Worm (Caenorhabditis elegans) whole organism, L1 larva: ENCODE measurements around the gene arrd-5.
A peak's percentile ranks its signal among the peaks of the same experiment; 100 is the strongest.

Source experiments
- C16A3.4 ChIP-seq: fragments of 150-350 bp; optimal IDR thresholded peaks from 2 replicates; lab custom pipeline; 2014; ENCODE audit warnings: missing biosample characterization, missing genetic modification characterization
- aha-1 ChIP-seq: fragments of 150-350 bp; optimal IDR thresholded peaks from 2 replicates; lab custom pipeline; 2014; ENCODE audit warnings: missing biosample characterization, missing genetic modification characterization
- blmp-1 ChIP-seq: fragments of 150-350 bp; optimal IDR thresholded peaks from 2 replicates; lab custom pipeline; 2014; ENCODE audit warnings: missing biosample characterization, missing genetic modification characterization
- ceh-88 ChIP-seq: fragments of 200-800 bp; sonication (Bioruptor generic); IDR thresholded peaks from 2 replicates; pipeline ENCODE4 v1.3.6; 2022; ENCODE audit warnings: missing genetic modification characterization, missing compliant biosample characterization
- dpl-1 ChIP-seq, 3 experiments: fragments of 150-350 bp in 2 of 3; sonication (generic microtip) in 1 of 3; optimal IDR thresholded peaks; 2 replicates each; lab custom pipeline; 2014 to 2017; ENCODE audit warnings: missing biosample characterization in 3 of 3, missing genetic modification characterization in 3 of 3, missing genetic modification reagents in 3 of 3
- efl-1 ChIP-seq, 4 experiments: fragments of 150-350 bp; optimal IDR thresholded peaks in 3 of 4; peaks in 1 of 4; 1 replicate in 1 of 4; 2 replicates in 3 of 4; lab custom pipeline; 2014; ENCODE audit warnings: missing biosample characterization in 2 of 4, missing genetic modification characterization in 2 of 4, missing genetic modification reagents in 2 of 4
- elt-2 ChIP-seq: sonication (generic microtip); optimal IDR thresholded peaks from 2 replicates; lab custom pipeline; 2016; ENCODE audit warnings: missing genetic modification characterization, mild to moderate bottlenecking, inconsistent platforms, missing compliant biosample characterization, missing genetic modification reagents
- elt-3 ChIP-seq, 6 experiments: fragments of 150-350 bp in 1 of 6; sonication (generic microtip); optimal IDR thresholded peaks; 2 replicates each; lab custom pipeline; 2017 to 2018; ENCODE audit warnings: missing biosample characterization in 6 of 6, missing genetic modification characterization in 6 of 6, inconsistent platforms in 1 of 6
- ets-5 ChIP-seq: fragments of 200-800 bp; sonication (Bioruptor generic); IDR thresholded peaks from 2 replicates; pipeline ENCODE4 v1.3.6; 2022; ENCODE audit warnings: missing genetic modification characterization, missing compliant biosample characterization
- fkh-8 ChIP-seq: sonication (generic microtip); optimal IDR thresholded peaks from 2 replicates; lab custom pipeline; 2016; ENCODE audit warnings: mild to moderate bottlenecking, missing genetic modification characterization, missing compliant biosample characterization
- hlh-4 ChIP-seq: sonication (generic microtip); optimal IDR thresholded peaks from 2 replicates; lab custom pipeline; 2016; ENCODE audit warnings: mild to moderate bottlenecking, missing genetic modification characterization, missing compliant biosample characterization
- lin-14 ChIP-seq: fragments of 200-800 bp; sonication (Bioruptor generic); optimal IDR thresholded peaks from 2 replicates; lab custom pipeline; 2018; ENCODE audit warnings: mild to moderate bottlenecking, missing genetic modification characterization, moderate library complexity, missing compliant biosample characterization
- lin-15B ChIP-seq: fragments of 150-350 bp; sonication (generic microtip); optimal IDR thresholded peaks from 3 replicates; lab custom pipeline; 2014; ENCODE audit warnings: missing biosample characterization, missing genetic modification characterization
- lin-35 ChIP-seq, 2 experiments: fragments of 150-350 bp; optimal IDR thresholded peaks; 2 replicates each; lab custom pipeline; 2014; ENCODE audit warnings: missing biosample characterization in 2 of 2, missing genetic modification characterization in 2 of 2, missing genetic modification reagents in 2 of 2
- lin-39 ChIP-seq: fragments of 150-350 bp; optimal IDR thresholded peaks from 2 replicates; lab custom pipeline; 2014; ENCODE audit warnings: missing biosample characterization, missing genetic modification reagents, missing genetic modification characterization
- lsy-2 ChIP-seq, 2 experiments: fragments of 150-350 bp; optimal IDR thresholded peaks; 2 replicates each; lab custom pipeline; 2014; ENCODE audit warnings: missing biosample characterization in 2 of 2, missing genetic modification characterization in 2 of 2
- nhr-20 ChIP-seq: sonication (generic microtip); optimal IDR thresholded peaks from 2 replicates; lab custom pipeline; 2016; ENCODE audit warnings: mild to moderate bottlenecking, missing genetic modification characterization, missing compliant biosample characterization
- nhr-237 ChIP-seq: fragments of 150-350 bp; optimal IDR thresholded peaks from 2 replicates; lab custom pipeline; 2014; ENCODE audit warnings: missing biosample characterization, missing genetic modification characterization
- nhr-28 ChIP-seq: fragments of 150-350 bp; optimal IDR thresholded peaks from 2 replicates; lab custom pipeline; 2014; ENCODE audit warnings: missing biosample characterization, missing genetic modification characterization
- nhr-71 ChIP-seq: sonication (generic microtip); optimal IDR thresholded peaks from 2 replicates; lab custom pipeline; 2016; ENCODE audit warnings: mild to moderate bottlenecking, missing genetic modification characterization, moderate library complexity, missing compliant biosample characterization
- nhr-85 ChIP-seq: sonication (generic microtip); peaks from one replicate; lab custom pipeline; 2016; ENCODE audit warnings: missing genetic modification characterization, inconsistent platforms, missing compliant biosample characterization
- nhr-90 ChIP-seq: sonication (generic microtip); optimal IDR thresholded peaks from 2 replicates; lab custom pipeline; 2016; ENCODE audit warnings: mild to moderate bottlenecking, missing genetic modification characterization, missing compliant biosample characterization; ENCODE audit not compliant: poor library complexity
- pax-3 ChIP-seq: fragments of 200-800 bp; sonication (Bioruptor generic); optimal IDR thresholded peaks from 2 replicates; lab custom pipeline; 2018; ENCODE audit warnings: mild to moderate bottlenecking, missing genetic modification characterization, moderate library complexity, missing compliant biosample characterization
- pqm-1 ChIP-seq: sonication (generic microtip); optimal IDR thresholded peaks from 3 replicates; lab custom pipeline; 2017; ENCODE audit warnings: missing biosample characterization, missing genetic modification characterization
- rnt-1 ChIP-seq: sonication (generic microtip); optimal IDR thresholded peaks from 2 replicates; lab custom pipeline; 2016; ENCODE audit warnings: mild to moderate bottlenecking, missing genetic modification characterization, moderate library complexity, missing compliant biosample characterization
- snu-23 ChIP-seq: sonication (generic microtip); optimal IDR thresholded peaks from 2 replicates; lab custom pipeline; 2016; ENCODE audit warnings: missing genetic modification characterization, missing compliant biosample characterization
- sox-4 ChIP-seq: sonication (generic microtip); optimal IDR thresholded peaks from 2 replicates; lab custom pipeline; 2016; ENCODE audit warnings: missing genetic modification characterization, missing compliant biosample characterization
- unc-130 ChIP-seq: fragments of 150-350 bp; optimal IDR thresholded peaks from 2 replicates; lab custom pipeline; 2017; ENCODE audit warnings: missing biosample characterization, missing genetic modification characterization, inconsistent platforms
- unc-30 ChIP-seq: sonication (generic microtip); optimal IDR thresholded peaks from 2 replicates; lab custom pipeline; 2017; ENCODE audit warnings: missing biosample characterization, missing genetic modification characterization
- xbp-1 ChIP-seq: sonication (generic microtip); optimal IDR thresholded peaks from 2 replicates; lab custom pipeline; 2016; ENCODE audit warnings: missing genetic modification characterization, missing compliant biosample characterization
- ztf-4 ChIP-seq: fragments of 150-350 bp; optimal IDR thresholded peaks from 2 replicates; lab custom pipeline; 2014; ENCODE audit warnings: missing biosample characterization, missing genetic modification characterization

arrd-5 gene

DNA sequence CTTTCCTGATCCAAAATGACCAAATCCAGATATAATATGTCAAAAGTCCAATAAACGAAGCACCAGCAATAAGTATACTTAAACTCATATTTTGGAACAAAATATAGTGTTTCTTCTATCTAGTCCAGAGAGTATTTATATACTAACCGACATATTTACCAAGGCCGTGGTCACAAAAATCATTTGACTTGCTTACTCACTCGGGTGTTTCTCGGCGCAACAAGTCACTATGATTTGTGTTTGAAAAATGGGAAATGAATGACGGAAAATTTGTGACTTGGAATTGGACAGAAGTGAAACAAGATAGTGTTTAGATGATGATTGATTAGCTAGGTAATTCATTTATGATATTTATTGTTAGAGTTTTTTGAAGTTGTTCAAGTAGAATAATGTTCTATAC lies 34.8 kb upstream of the arrd-5 start, which contains the start of gene cyp-13A5 (continued):
- TF ChIP-seq snu-23 (GFP tag; lab: Kevin White, UChicago) (peak; percentile 56), nhr-28 (tag; lab: Kevin White, UChicago) (no peak), lin-39 (tag; lab: Kevin White, UChicago) (no peak), nhr-20 (tag; lab: Kevin White, UChicago) (peak; percentile 89), ets-5 (GFP tag; lab: Robert Waterston, UW) (no peak), elt-3 (tag; optimal IDR thresholded peaks at IDR 0.05; lab: Kevin White, UChicago) (peak in 4 of 6 experiments; percentile 23 to 78 (median 41)), ztf-4 (tag; lab: Kevin White, UChicago) (no peak), lin-35 (GFP tag; optimal IDR thresholded peaks at IDR 0.05; lab: Kevin White, UChicago) (peak in 1 of 2 experiments; percentile 41), nhr-90 (peak; percentile 27), unc-30 (tag; lab: Kevin White, UChicago) (no peak)

DNA sequence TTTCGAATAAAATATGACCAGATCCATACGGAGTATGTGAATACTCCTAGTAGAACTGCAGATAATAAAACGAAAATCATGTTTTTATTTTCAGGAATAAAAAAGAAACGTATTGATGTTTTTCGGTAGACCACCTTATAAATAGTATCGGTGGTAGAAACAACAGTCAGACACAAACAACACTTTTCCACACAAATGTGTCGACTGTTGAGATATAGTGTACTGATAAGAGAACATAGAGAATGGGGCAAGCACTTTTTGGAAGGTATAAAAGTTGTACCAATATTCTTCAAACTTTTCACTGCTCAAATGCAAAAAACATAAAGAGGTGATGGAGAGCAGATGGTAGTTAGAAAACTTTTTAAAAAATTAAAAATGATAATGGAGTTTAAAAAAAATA lies 32.4 kb upstream of the arrd-5 start, which contains the start of gene cyp-13A6:
TSS of gene cyp-13A6 (minus strand) at position 180 of the 400 bp plus-strand sequence.
- peak; percentile 13 for TF ChIP-seq nhr-20 (tag; lab: Kevin White, UChicago)
- TF ChIP-seq ceh-88 (GFP tag; lab: Robert Waterston, UW) = no peak
- peak; percentile 21 for TF ChIP-seq elt-2 (tag; lab: Kevin White, UChicago)
- peak; percentile 28 for TF ChIP-seq lin-14 (GFP tag; lab: Kevin White, UChicago)

DNA sequence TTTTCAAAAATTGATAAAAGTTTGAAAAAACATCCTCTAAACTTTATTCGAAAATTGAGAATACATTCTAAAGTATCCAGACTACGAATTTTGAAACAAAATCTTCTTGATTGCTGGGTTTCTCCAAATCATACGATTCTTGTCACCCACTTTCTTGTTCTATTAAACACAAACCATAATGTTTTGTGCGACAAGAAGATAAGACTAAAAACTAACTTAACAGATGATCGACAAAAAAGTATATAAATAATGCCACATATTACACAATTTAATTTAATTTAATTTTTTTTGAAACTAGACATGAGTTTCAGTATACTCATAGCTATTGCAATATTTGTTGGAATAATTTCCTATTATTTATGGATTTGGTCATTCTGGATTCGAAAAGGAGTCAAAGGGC lies 31.7 kb upstream of the arrd-5 start, which contains the start of gene cyp-13A7:
TSS of gene cyp-13A7 (plus strand) at position 301 of the 400 bp plus-strand sequence.
- TF ChIP-seq aha-1 (tag; lab: Kevin White, UChicago) (no peak), nhr-20 (tag; lab: Kevin White, UChicago) (peak; percentile 17), sox-4 (tag; lab: Kevin White, UChicago) (no peak), nhr-85 (tag; lab: Kevin White, UChicago) (peak; percentile 6), lsy-2 (tag; optimal IDR thresholded peaks at IDR 0.05; lab: Kevin White, UChicago) (no peak)

DNA sequence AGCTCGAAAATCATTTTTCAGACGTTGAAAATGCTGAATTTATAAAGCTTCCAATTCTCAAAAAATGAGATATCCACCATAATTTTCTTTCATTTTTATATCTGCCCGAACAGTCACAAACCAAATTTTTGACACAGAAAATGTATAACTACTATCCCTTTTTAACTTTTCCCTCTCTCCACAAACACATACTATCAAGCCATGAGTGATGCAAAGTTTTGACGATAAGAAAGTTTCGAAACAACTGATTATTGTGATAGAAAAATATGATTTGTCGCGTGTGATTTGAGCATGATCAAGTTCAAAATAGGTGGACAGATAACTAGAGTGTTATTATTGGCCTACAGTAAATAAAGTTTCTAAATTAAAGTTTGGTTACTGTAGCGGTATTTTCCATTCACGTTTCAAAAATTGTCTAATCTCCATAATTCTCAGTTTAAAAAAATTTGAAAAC lies 27.5 kb upstream of the arrd-5 start, which contains the start of gene cyp-13A8:
TSS of gene cyp-13A8 (minus strand) at position 51 of the 454 bp plus-strand sequence.
- TF ChIP-seq pax-3 = no peak
- TF ChIP-seq efl-1 (optimal IDR thresholded peaks at IDR 0.05; lab: Kevin White, UChicago) = no peak
- TF ChIP-seq efl-1 (GFP tag; optimal IDR thresholded peaks at IDR 0.05 in 1 of 2; lab: Kevin White, UChicago) = peak in 1 of 2 experiments; percentile 91
- no peak for TF ChIP-seq hlh-4 (tag; lab: Kevin White, UChicago)
- TF ChIP-seq blmp-1 = peak; percentile 32
- no peak for TF ChIP-seq lin-15B (tag; lab: Kevin White, UChicago)
- no peak for TF ChIP-seq unc-30 (tag; lab: Kevin White, UChicago)
- TF ChIP-seq elt-2 (tag; lab: Kevin White, UChicago) = peak; percentile 66
- TF ChIP-seq fkh-8 = no peak
- no peak for TF ChIP-seq pqm-1
- TF ChIP-seq nhr-20 (tag; lab: Kevin White, UChicago) = peak; percentile 93
- TF ChIP-seq elt-3 (tag; optimal IDR thresholded peaks at IDR 0.05; lab: Kevin White, UChicago) = peak in 1 of 6 experiments; percentile 43
- TF ChIP-seq rnt-1 (tag; lab: Kevin White, UChicago) = no peak
- no peak for TF ChIP-seq dpl-1 (GFP tag; optimal IDR thresholded peaks at IDR 0.05; lab: Kevin White, UChicago)
- no peak for TF ChIP-seq unc-130 (tag; lab: Kevin White, UChicago)
- TF ChIP-seq lin-14 (GFP tag; lab: Kevin White, UChicago) = peak; percentile 63
- no peak for TF ChIP-seq nhr-237 (tag; lab: Kevin White, UChicago)
- TF ChIP-seq nhr-85 (tag; lab: Kevin White, UChicago) = peak; percentile 60
- peak; percentile 31 for TF ChIP-seq nhr-71 (tag; lab: Kevin White, UChicago)
- TF ChIP-seq snu-23 (GFP tag; lab: Kevin White, UChicago) = peak; percentile 23
- no peak for TF ChIP-seq xbp-1 (tag; lab: Kevin White, UChicago)
- TF ChIP-seq lin-35 (GFP tag; optimal IDR thresholded peaks at IDR 0.05; lab: Kevin White, UChicago) = peak in 1 of 2 experiments; percentile 39

DNA sequence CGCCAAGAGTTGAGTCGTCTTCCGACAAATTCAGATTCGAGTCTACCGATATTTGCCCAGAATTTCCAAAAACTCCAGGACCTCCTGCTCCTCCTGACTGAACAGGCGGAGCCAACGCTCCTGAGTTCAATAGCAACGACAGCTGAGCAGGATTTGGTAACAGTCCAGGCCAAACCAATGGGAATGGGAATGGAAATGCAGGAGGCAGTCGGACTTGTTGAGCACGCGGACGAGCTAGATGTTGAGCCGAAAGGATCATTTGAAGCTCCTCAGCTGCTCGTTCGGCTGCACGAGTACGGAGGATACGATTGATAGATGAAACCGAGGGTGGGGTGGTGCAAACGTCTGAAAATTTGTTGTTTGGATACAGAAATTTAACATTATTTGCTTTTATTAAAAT lies 8.1 kb upstream of the arrd-5 start:
- no peak for TF ChIP-seq C16A3.4 (tag; lab: Kevin White, UChicago)
- no peak for TF ChIP-seq efl-1 (optimal IDR thresholded peaks at IDR 0.05; lab: Kevin White, UChicago)
- peak in 1 of 2 experiments; percentile 59 for TF ChIP-seq efl-1 (GFP tag; optimal IDR thresholded peaks at IDR 0.05 in 1 of 2; lab: Kevin White, UChicago)
